Fruit fly (Drosophila melanogaster) whole organism, adult: ENCODE measurements around the gene p23.

Experiments
- CG11617 ChIP-seq: fragments of 200-800 bp; sonication (Bioruptor generic); optimal IDR thresholded peaks from 2 replicates; lab custom pipeline; 2017; ENCODE audit warnings: mild to moderate bottlenecking, missing biosample characterization, missing genetic modification reagents, missing genetic modification characterization
- CG12768 ChIP-seq: fragments of 200-800 bp; sonication (Bioruptor generic); optimal IDR thresholded peaks from 2 replicates; lab custom pipeline; 2017; ENCODE audit warnings: missing biosample characterization, missing genetic modification characterization, mild to moderate bottlenecking, moderate library complexity, missing genetic modification reagents
- CG14711 ChIP-seq: fragments of 200-800 bp; sonication (Bioruptor generic); optimal IDR thresholded peaks from 2 replicates; lab custom pipeline; 2018; ENCODE audit warnings: missing biosample characterization, mild to moderate bottlenecking, missing genetic modification characterization, moderate library complexity
- CG1620 ChIP-seq: fragments of 200-800 bp; sonication (Bioruptor generic); optimal IDR thresholded peaks from 2 replicates; lab custom pipeline; 2016; ENCODE audit warnings: missing biosample characterization, missing genetic modification characterization
- CG33017 ChIP-seq: fragments of 200-800 bp; sonication (Bioruptor generic); optimal IDR thresholded peaks from 2 replicates; lab custom pipeline; 2018; ENCODE audit warnings: missing biosample characterization, mild to moderate bottlenecking, missing genetic modification characterization, moderate library complexity
- CG5204 ChIP-seq: fragments of 200-800 bp; sonication (Bioruptor generic); optimal IDR thresholded peaks from 2 replicates; lab custom pipeline; 2016; ENCODE audit warnings: missing biosample characterization, missing genetic modification characterization
- CG7045 ChIP-seq: fragments of 200-800 bp; sonication (Bioruptor generic); optimal IDR thresholded peaks from 2 replicates; lab custom pipeline; 2017; ENCODE audit warnings: missing biosample characterization, mild to moderate bottlenecking, missing genetic modification characterization
- CG7101 ChIP-seq: fragments of 200-800 bp; sonication (Bioruptor generic); optimal IDR thresholded peaks from 2 replicates; lab custom pipeline; 2018; ENCODE audit warnings: missing biosample characterization, mild to moderate bottlenecking, missing genetic modification characterization, moderate library complexity
- Clk ChIP-seq: fragments of 200-800 bp; sonication (Bioruptor generic); optimal IDR thresholded peaks from 2 replicates; lab custom pipeline; 2017; ENCODE audit warnings: missing biosample characterization, missing genetic modification characterization
- Crg-1 ChIP-seq: fragments of 200-800 bp; sonication (Bioruptor generic); optimal IDR thresholded peaks from 2 replicates; lab custom pipeline; 2016; ENCODE audit warnings: missing biosample characterization, missing genetic modification characterization
- Hr96 ChIP-seq: fragments of 200-800 bp; sonication (Bioruptor generic); optimal IDR thresholded peaks from 2 replicates; lab custom pipeline; 2016; ENCODE audit warnings: missing biosample characterization, missing genetic modification characterization
- Mnt ChIP-seq: fragments of 200-800 bp; sonication (Bioruptor generic); optimal IDR thresholded peaks from 2 replicates; lab custom pipeline; 2016; ENCODE audit warnings: missing biosample characterization, mild to moderate bottlenecking, missing genetic modification characterization
- bab1 ChIP-seq: fragments of 200-800 bp; sonication (Bioruptor generic); optimal IDR thresholded peaks from 3 replicates; lab custom pipeline; 2019; ENCODE audit warnings: missing biosample characterization, mild to moderate bottlenecking, missing genetic modification characterization, moderate library complexity
- cic ChIP-seq: fragments of 200-800 bp; sonication (Bioruptor generic); optimal IDR thresholded peaks from 2 replicates; lab custom pipeline; 2017; ENCODE audit warnings: missing biosample characterization, mild to moderate bottlenecking, missing genetic modification characterization, moderate library complexity
- cnc ChIP-seq, 2 experiments: fragments of >200 bp; optimal IDR thresholded peaks; 2 replicates each; lab custom pipeline; 2017
- kay ChIP-seq: fragments of 200-800 bp; sonication (Bioruptor generic); peaks from one replicate; lab custom pipeline; 2016; ENCODE audit warnings: missing biosample characterization, missing genetic modification characterization, borderline replicate concordance
- ovo ChIP-seq: fragments of 200-800 bp; sonication (Bioruptor generic); optimal IDR thresholded peaks from 2 replicates; lab custom pipeline; 2016; ENCODE audit warnings: missing biosample characterization, missing genetic modification characterization
- pad ChIP-seq: fragments of 200-800 bp; sonication (Bioruptor generic); optimal IDR thresholded peaks from 3 replicates; lab custom pipeline; 2017; ENCODE audit warnings: missing biosample characterization, missing genetic modification characterization, mild to moderate bottlenecking, moderate library complexity, missing genetic modification reagents
- tj ChIP-seq: fragments of 200-800 bp; sonication (Bioruptor generic); optimal IDR thresholded peaks from 3 replicates; lab custom pipeline; 2017; ENCODE audit warnings: missing biosample characterization, mild to moderate bottlenecking, missing genetic modification characterization, moderate library complexity
- toe ChIP-seq: fragments of 200-800 bp; sonication (Bioruptor generic); optimal IDR thresholded peaks from 2 replicates; lab custom pipeline; 2016; ENCODE audit warnings: missing biosample characterization, missing genetic modification characterization

p23 gene

dm6 chr3R:9644620-9645019, 33.1 kb upstream of the p23 start:
- TF ChIP-seq CG11617 (GFP tag; lab: Kevin White, UChicago), result no peak

dm6 chr3R:9646104-9646707, 31.5 kb upstream of the p23 start, which contains the start of gene Fst:
TSS of gene Fst (minus strand) at chr3R:9646154.
- TF ChIP-seq tj (GFP tag; lab: Kevin White, UChicago), result no peak
- no peak for TF ChIP-seq CG33017 (tag; lab: Kevin White, UChicago)
- peak; percentile 4 for TF ChIP-seq cic (GFP tag; lab: Kevin White, UChicago)
- no peak for TF ChIP-seq Clk
- TF ChIP-seq Hr96, result no peak
- TF ChIP-seq kay, result peak; percentile 85
- no peak for TF ChIP-seq CG11617 (GFP tag; lab: Kevin White, UChicago)
- TF ChIP-seq Crg-1, result no peak

DNA sequence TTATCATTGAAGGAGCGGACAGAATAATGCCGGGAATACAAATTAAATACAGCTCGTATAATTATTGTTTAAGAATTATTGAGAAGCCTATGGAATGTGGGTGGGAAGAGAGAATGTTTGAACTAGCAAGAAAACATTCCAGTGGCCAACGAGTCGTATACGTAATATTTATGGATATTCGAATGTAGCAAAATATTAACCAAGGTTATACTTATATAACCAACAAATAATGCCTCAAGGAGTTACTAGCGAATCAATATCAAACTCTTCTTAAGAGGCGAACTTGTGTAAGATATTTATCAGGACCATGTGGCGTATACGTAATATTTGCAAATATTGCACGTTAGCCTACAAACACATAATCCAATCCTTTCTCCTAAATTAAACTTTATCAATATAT, 12.3 kb upstream of the p23 start:
- TF ChIP-seq Clk (no peak), Mnt (GFP tag; lab: Kevin White, UChicago) (no peak), cnc (optimal IDR thresholded peaks at IDR 0.05; lab: Kevin White, UChicago) (no peak), CG5204 (GFP tag; lab: Kevin White, UChicago) (no peak), pad (GFP tag; lab: Kevin White, UChicago) (no peak), Crg-1 (no peak), cic (GFP tag; lab: Kevin White, UChicago) (no peak)

dm6 chr3R:9673207-9673606, 4.5 kb upstream of the p23 start:
- TF ChIP-seq Hr96, result no peak
- no peak for TF ChIP-seq CG7101 (tag; lab: Kevin White, UChicago)

DNA sequence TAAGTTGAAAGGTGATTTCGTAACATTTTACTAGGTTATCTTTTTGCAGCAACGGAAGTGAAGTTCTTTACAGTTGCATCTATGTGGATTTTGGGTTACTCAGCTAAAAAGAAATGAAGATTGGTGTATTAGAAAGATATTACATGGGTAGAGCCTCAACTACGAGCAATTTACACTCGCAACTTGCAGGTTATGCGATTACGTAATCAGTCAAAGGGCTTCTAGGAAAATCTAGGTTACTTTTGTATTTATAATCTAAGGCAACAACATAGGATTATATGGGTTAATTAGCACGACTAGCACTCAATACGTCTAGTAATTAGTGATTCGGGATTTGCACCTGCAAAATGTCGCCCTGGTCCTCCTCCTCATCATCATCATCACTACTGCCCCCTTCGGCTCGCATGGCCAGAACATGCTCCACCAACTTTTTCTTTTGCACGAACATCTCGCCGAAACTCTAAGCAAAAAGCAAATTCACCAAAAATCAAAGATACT, 3.5 kb upstream of the p23 start, which contains the start of gene Dhc1:
TSS of gene Dhc1 (minus strand) at position 448 of the 498 bp plus-strand sequence.
- TF ChIP-seq cic (GFP tag; lab: Kevin White, UChicago), result no peak
- TF ChIP-seq Mnt (GFP tag; lab: Kevin White, UChicago), result no peak
- no peak for TF ChIP-seq tj (GFP tag; lab: Kevin White, UChicago)
- no peak for TF ChIP-seq pad (GFP tag; lab: Kevin White, UChicago)
- no peak for TF ChIP-seq CG7101 (tag; lab: Kevin White, UChicago)
- TF ChIP-seq Crg-1, result no peak
- no peak for TF ChIP-seq cnc (optimal IDR thresholded peaks at IDR 0.05; lab: Kevin White, UChicago)
- TF ChIP-seq CG7045 (GFP tag; lab: Kevin White, UChicago), result no peak
- no peak for TF ChIP-seq CG14711 (tag; lab: Kevin White, UChicago)
- TF ChIP-seq CG5204 (GFP tag; lab: Kevin White, UChicago), result no peak
- TF ChIP-seq toe (GFP tag; lab: Kevin White, UChicago), result no peak
- no peak for TF ChIP-seq CG33017 (tag; lab: Kevin White, UChicago)
- no peak for TF ChIP-seq CG12768 (GFP tag; lab: Kevin White, UChicago)
- no peak for TF ChIP-seq bab1 (GFP tag; lab: Kevin White, UChicago)
- TF ChIP-seq CG1620, result no peak
- TF ChIP-seq kay, result no peak

dm6 chr3R:9674968-9675573, 2.7 kb upstream of the p23 start, which contains the start of gene Nepl12:
TSS of gene Nepl12 (plus strand) at chr3R:9675523.
- TF ChIP-seq CG11617 (GFP tag; lab: Kevin White, UChicago) (no peak), CG12768 (GFP tag; lab: Kevin White, UChicago) (peak; percentile 63), CG1620 (no peak), ovo (GFP tag; lab: Kevin White, UChicago) (peak; percentile 3), pad (GFP tag; lab: Kevin White, UChicago) (peak; percentile 7), cic (GFP tag; lab: Kevin White, UChicago) (peak; percentile 80), Mnt (GFP tag; lab: Kevin White, UChicago) (peak; percentile 5), bab1 (GFP tag; lab: Kevin White, UChicago) (no peak), toe (GFP tag; lab: Kevin White, UChicago) (no peak)

DNA sequence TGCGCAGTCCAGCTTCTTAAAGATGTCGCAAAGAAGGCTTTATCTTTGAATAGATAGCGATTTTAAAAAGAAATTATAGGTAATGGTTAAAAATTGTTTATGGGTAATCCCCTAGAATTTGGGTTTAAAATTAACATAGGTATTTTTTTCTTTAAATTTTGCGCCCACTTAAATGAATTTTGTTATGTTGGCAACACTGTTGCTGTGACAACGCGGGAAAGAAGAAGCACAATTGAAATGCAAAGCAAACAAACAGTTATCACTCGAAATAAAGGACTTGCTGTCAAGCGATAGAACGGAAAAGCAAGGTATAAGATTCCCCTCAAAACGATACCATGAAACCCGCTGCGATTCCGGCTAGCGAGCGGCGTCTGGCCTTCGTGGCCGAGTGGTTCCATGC, 2.0 kb downstream of the p23 start, which contains the start of gene nmdyn-D7:
TSS of gene nmdyn-D7 (plus strand) at position 194 of the 400 bp plus-strand sequence.
- TF ChIP-seq cnc (optimal IDR thresholded peaks at IDR 0.05; lab: Kevin White, UChicago) (no peak), CG14711 (tag; lab: Kevin White, UChicago) (peak; percentile 89)
